Worm (Caenorhabditis elegans) whole organism, early embryonic: Measurements from ENCODE around the gene T03F6.4.

ENCODE experiments used
- B0310.2 ChIP-seq: sonication (generic microtip); optimal IDR thresholded peaks from 2 replicates; lab custom pipeline; 2016; ENCODE audit warnings: mild to moderate bottlenecking, missing genetic modification characterization, missing compliant biosample characterization
- ama-1 ChIP-seq: fragments of 150-350 bp; optimal IDR thresholded peaks from 2 replicates; lab custom pipeline; 2014
- flt-1 ChIP-seq: fragments of 200-800 bp; sonication (Bioruptor generic); IDR thresholded peaks from 2 replicates; pipeline ENCODE4 v1.3.6; 2022; ENCODE audit warnings: missing genetic modification characterization, missing compliant biosample characterization
- hnd-1 ChIP-seq: sonication (generic microtip); optimal IDR thresholded peaks from 2 replicates; lab custom pipeline; 2016; ENCODE audit warnings: missing genetic modification characterization, missing compliant biosample characterization
- tbx-37 ChIP-seq: fragments of 200-800 bp; sonication (Bioruptor generic); conservative IDR thresholded peaks from 2 replicates; pipeline ENCODE4 v1.3.6; 2022; ENCODE audit warnings: missing genetic modification reagents, missing genetic modification characterization, missing compliant biosample characterization
- tra-4 ChIP-seq: sonication (generic microtip); optimal IDR thresholded peaks from 2 replicates; lab custom pipeline; 2017; ENCODE audit warnings: missing genetic modification characterization, missing compliant biosample characterization

- TF ChIP-seq ama-1 (lab: Kevin White, UChicago): no peak
- TF ChIP-seq tbx-37 (GFP tag; lab: Robert Waterston, UW): no peak
- no peak for TF ChIP-seq flt-1
- TF ChIP-seq tra-4 (tag; lab: Kevin White, UChicago): no peak
- no peak for TF ChIP-seq B0310.2 (tag; lab: Kevin White, UChicago)
- no peak for TF ChIP-seq hnd-1
Measured at ce11 chrIII:13343562-13344139, 42.3 kb upstream of the T03F6.4 start.
